Worm (Caenorhabditis elegans) whole organism, late embryonic: ENCODE data around the gene K07F5.12.
"Not testable (repeated sequence)": the region's sequence is repeated elsewhere in the genome, so short reads cannot be mapped to it uniquely, and the experiment has no call there.

ENCODE experiments used
- K02D7.2 ChIP-seq: sonication (generic microtip); optimal IDR thresholded peaks from 2 replicates; lab custom pipeline; 2017; ENCODE audit warnings: mild to moderate bottlenecking, missing genetic modification characterization, missing compliant biosample characterization
- T23F11.4 ChIP-seq: fragments of 200-800 bp; sonication (Bioruptor generic); optimal IDR thresholded peaks from 2 replicates; lab custom pipeline; 2018; ENCODE audit warnings: mild to moderate bottlenecking, missing genetic modification characterization, missing compliant biosample characterization
- ahr-1 ChIP-seq: sonication (generic microtip); optimal IDR thresholded peaks from 2 replicates; lab custom pipeline; 2016; ENCODE audit warnings: missing genetic modification characterization, missing compliant biosample characterization
- ceh-18 ChIP-seq: sonication (generic microtip); optimal IDR thresholded peaks from 2 replicates; lab custom pipeline; 2016; ENCODE audit warnings: missing genetic modification characterization, missing compliant biosample characterization
- ceh-19 ChIP-seq: fragments of 200-800 bp; sonication (Bioruptor generic); optimal IDR thresholded peaks from 2 replicates; lab custom pipeline; 2018; ENCODE audit warnings: mild to moderate bottlenecking, missing genetic modification characterization, missing compliant biosample characterization
- ceh-2 ChIP-seq: sonication (generic microtip); optimal IDR thresholded peaks from 2 replicates; lab custom pipeline; 2016; ENCODE audit warnings: missing genotype, missing genetic modification characterization, missing compliant biosample characterization
- ceh-22 ChIP-seq: sonication (generic microtip); optimal IDR thresholded peaks from 2 replicates; lab custom pipeline; 2017; ENCODE audit warnings: missing biosample characterization, missing genetic modification characterization
- ceh-24 ChIP-seq: sonication (generic microtip); optimal IDR thresholded peaks from 2 replicates; lab custom pipeline; 2016; ENCODE audit warnings: mild to moderate bottlenecking, missing genetic modification characterization, missing compliant biosample characterization
- ceh-48 ChIP-seq: sonication (generic microtip); optimal IDR thresholded peaks from 2 replicates; lab custom pipeline; 2016; ENCODE audit warnings: missing genetic modification characterization, inconsistent platforms, missing compliant biosample characterization
- che-1 ChIP-seq: sonication (generic microtip); optimal IDR thresholded peaks from 2 replicates; lab custom pipeline; 2016; ENCODE audit warnings: mild to moderate bottlenecking, missing genetic modification characterization, missing compliant biosample characterization
- dmd-4 ChIP-seq: sonication (generic microtip); optimal IDR thresholded peaks from 2 replicates; lab custom pipeline; 2016; ENCODE audit warnings: borderline replicate concordance, missing genetic modification characterization, missing compliant biosample characterization
- dve-1 ChIP-seq: sonication (generic microtip); optimal IDR thresholded peaks from 2 replicates; lab custom pipeline; 2017; ENCODE audit warnings: antibody characterized with exemption, mild to moderate bottlenecking, missing genetic modification characterization, missing compliant biosample characterization
- elt-2 ChIP-seq: sonication (generic microtip); optimal IDR thresholded peaks from 2 replicates; lab custom pipeline; 2016; ENCODE audit warnings: missing genetic modification reagents, missing genetic modification characterization, missing compliant biosample characterization
- elt-4 ChIP-seq: sonication (generic microtip); optimal IDR thresholded peaks from 2 replicates; lab custom pipeline; 2016; ENCODE audit warnings: missing genetic modification characterization, missing compliant biosample characterization
- ets-4 ChIP-seq: sonication (generic microtip); optimal IDR thresholded peaks from 2 replicates; lab custom pipeline; 2016; ENCODE audit warnings: missing genetic modification characterization, missing compliant biosample characterization
- fkh-6 ChIP-seq: sonication (generic microtip); optimal IDR thresholded peaks from 2 replicates; lab custom pipeline; 2016; ENCODE audit warnings: missing genetic modification characterization, missing compliant biosample characterization
- hlh-30 ChIP-seq: sonication (generic microtip); optimal IDR thresholded peaks from 2 replicates; lab custom pipeline; 2017; ENCODE audit warnings: antibody characterized with exemption, missing genetic modification characterization, missing compliant biosample characterization; ENCODE audit not compliant: insufficient read depth
- hlh-6 ChIP-seq: sonication (generic microtip); optimal IDR thresholded peaks from 2 replicates; lab custom pipeline; 2016; ENCODE audit warnings: missing genotype, missing genetic modification characterization, missing compliant biosample characterization
- hlh-8 ChIP-seq: sonication (generic microtip); optimal IDR thresholded peaks from 2 replicates; lab custom pipeline; 2016; ENCODE audit warnings: missing genotype, missing genetic modification characterization, missing compliant biosample characterization
- lim-6 ChIP-seq: sonication (generic microtip); optimal IDR thresholded peaks from 2 replicates; lab custom pipeline; 2016; ENCODE audit warnings: missing genetic modification characterization, missing compliant biosample characterization
- lin-11 ChIP-seq: fragments of 200-800 bp; sonication (Bioruptor generic); optimal IDR thresholded peaks from 2 replicates; lab custom pipeline; 2018; ENCODE audit warnings: mild to moderate bottlenecking, missing genetic modification characterization, missing compliant biosample characterization
- madf-2 ChIP-seq: sonication (generic microtip); optimal IDR thresholded peaks from 2 replicates; lab custom pipeline; 2017; ENCODE audit warnings: missing genetic modification characterization, missing compliant biosample characterization
- mec-3 ChIP-seq: sonication (generic microtip); optimal IDR thresholded peaks from 2 replicates; lab custom pipeline; 2016; ENCODE audit warnings: borderline replicate concordance, missing genetic modification characterization, missing compliant biosample characterization
- nhr-11 ChIP-seq: fragments of 150-350 bp; optimal IDR thresholded peaks from 2 replicates; lab custom pipeline; 2014; ENCODE audit warnings: missing biosample characterization, missing genetic modification characterization
- nhr-232 ChIP-seq: sonication (generic microtip); optimal IDR thresholded peaks from 2 replicates; lab custom pipeline; 2016; ENCODE audit warnings: missing genetic modification characterization, missing compliant biosample characterization
- npax-4 ChIP-seq: sonication (generic microtip); optimal IDR thresholded peaks from 2 replicates; lab custom pipeline; 2016; ENCODE audit warnings: missing genetic modification characterization, missing compliant biosample characterization
- pat-9 ChIP-seq: fragments of 200-800 bp; sonication (Bioruptor generic); optimal IDR thresholded peaks from 2 replicates; lab custom pipeline; 2018; ENCODE audit warnings: mild to moderate bottlenecking, missing genetic modification characterization, moderate library complexity, missing compliant biosample characterization
- pha-2 ChIP-seq: sonication (generic microtip); optimal IDR thresholded peaks from 2 replicates; lab custom pipeline; 2017; ENCODE audit warnings: mild to moderate bottlenecking, missing genetic modification characterization, missing compliant biosample characterization
- pqm-1 ChIP-seq: sonication (generic microtip); optimal IDR thresholded peaks from 2 replicates; lab custom pipeline; 2016; ENCODE audit warnings: missing genetic modification characterization, missing compliant biosample characterization
- pros-1 ChIP-seq: fragments of 150-350 bp; optimal IDR thresholded peaks from 2 replicates; lab custom pipeline; 2014; ENCODE audit warnings: missing biosample characterization, missing genetic modification reagents, missing genetic modification characterization
- ref-2 ChIP-seq: sonication (generic microtip); optimal IDR thresholded peaks from 2 replicates; lab custom pipeline; 2016; ENCODE audit warnings: missing genetic modification characterization, missing compliant biosample characterization
- sox-4 ChIP-seq: sonication (generic microtip); optimal IDR thresholded peaks from 2 replicates; lab custom pipeline; 2017; ENCODE audit warnings: mild to moderate bottlenecking, missing genetic modification characterization, inconsistent platforms, missing compliant biosample characterization
- syd-9 ChIP-seq: sonication (generic microtip); optimal IDR thresholded peaks from 2 replicates; lab custom pipeline; 2016; ENCODE audit warnings: mild to moderate bottlenecking, missing genetic modification characterization, moderate library complexity, missing compliant biosample characterization
- tbx-7 ChIP-seq: sonication (generic microtip); optimal IDR thresholded peaks from 2 replicates; lab custom pipeline; 2016; ENCODE audit warnings: missing genotype, missing genetic modification characterization, missing compliant biosample characterization
- ttx-3 ChIP-seq: sonication (generic microtip); optimal IDR thresholded peaks from 2 replicates; lab custom pipeline; 2016; ENCODE audit warnings: missing genetic modification reagents, missing genetic modification characterization, missing compliant biosample characterization
- unc-3 ChIP-seq, 2 experiments: fragments of 200-800 bp in 1 of 2; sonication (Bioruptor generic) in 1 of 2; sonication (generic microtip) in 1 of 2; conservative IDR thresholded peaks in 1 of 2; optimal IDR thresholded peaks in 1 of 2; 2 replicates each; pipeline versions ENCODE4 v1.3.6 to Lab custom; 2016 to 2022; ENCODE audit warnings: missing compliant biosample characterization in 2 of 2, missing genetic modification characterization in 2 of 2, missing genetic modification reagents in 1 of 2
- unc-42 ChIP-seq: sonication (generic microtip); optimal IDR thresholded peaks from 2 replicates; lab custom pipeline; 2016; ENCODE audit warnings: missing genotype, missing genetic modification characterization, missing compliant biosample characterization
- unc-55 ChIP-seq: sonication (generic microtip); optimal IDR thresholded peaks from 2 replicates; lab custom pipeline; 2017; ENCODE audit warnings: missing biosample characterization, missing genetic modification reagents, missing genetic modification characterization
- ztf-16 ChIP-seq: sonication (generic microtip); optimal IDR thresholded peaks from 2 replicates; lab custom pipeline; 2017; ENCODE audit warnings: missing genetic modification characterization, missing compliant biosample characterization

Gene K07F5.12

ce11 chrIV:9837349-9837748 is 18.5 kb upstream of the K07F5.12 start, which contains the start of gene msp-10:
Gene msp-10 (plus strand): TSS chrIV:9837649.
- not testable (repeated sequence) for TF ChIP-seq ztf-16; K02D7.2 (tag; lab: Kevin White, UChicago); unc-3 (GFP tag; conservative IDR thresholded peaks at IDR 0.05; lab: Robert Waterston, UW); unc-3 (tag; optimal IDR thresholded peaks at IDR 0.05; lab: Kevin White, UChicago)
- TF ChIP-seq, all 69 proteins: peak for 0; not testable (repeated sequence) for 69

- TF ChIP-seq nhr-11 (tag; lab: Kevin White, UChicago) (no peak), elt-4 (no peak), dmd-4 (no peak), ceh-19 (no peak), mec-3 (tag; lab: Kevin White, UChicago) (no peak), unc-42 (tag; lab: Kevin White, UChicago) (no peak), ets-4 (no peak), tbx-7 (no peak), pqm-1 (tag; lab: Kevin White, UChicago) (no peak), lin-11 (tag; lab: Kevin White, UChicago) (no peak), T23F11.4 (GFP tag; lab: Kevin White, UChicago) (no peak), lim-6 (tag; lab: Kevin White, UChicago) (no peak), ceh-24 (tag; lab: Kevin White, UChicago) (no peak), pha-2 (tag; lab: Kevin White, UChicago) (no peak), ttx-3 (tag; lab: Kevin White, UChicago) (no peak), pros-1 (tag; lab: Kevin White, UChicago) (no peak), ahr-1 (tag; lab: Kevin White, UChicago) (no peak), nhr-232 (tag; lab: Kevin White, UChicago) (no peak), dve-1 (no peak), sox-4 (tag; lab: Kevin White, UChicago) (no peak)
Measured at ce11 chrIV:9840984-9841590, 14.7 kb upstream of the K07F5.12 start, which contains the start of the genes kin-24 and msp-56. Gene kin-24 (minus strand): TSS chrIV:9841084. Gene msp-56 (plus strand): TSS chrIV:9841540.

ce11 chrIV:9842071-9842470 is 13.7 kb upstream of the K07F5.12 start, which contains the start of gene K07F5.17:
Gene K07F5.17 (plus strand): TSS chrIV:9842371.
- no peak for TF ChIP-seq syd-9 (tag; lab: Kevin White, UChicago)
- no peak for TF ChIP-seq ceh-18 (tag; lab: Kevin White, UChicago)
- no peak for TF ChIP-seq unc-55
- TF ChIP-seq madf-2, result no peak
- no peak for TF ChIP-seq unc-3 (GFP tag; conservative IDR thresholded peaks at IDR 0.05; lab: Robert Waterston, UW)
- no peak for TF ChIP-seq unc-3 (tag; optimal IDR thresholded peaks at IDR 0.05; lab: Kevin White, UChicago)
- TF ChIP-seq ref-2 (tag; lab: Kevin White, UChicago), result no peak
- TF ChIP-seq npax-4 (tag; lab: Kevin White, UChicago), result no peak
- no peak for TF ChIP-seq hlh-30 (tag; lab: Kevin White, UChicago)
- no peak for TF ChIP-seq pros-1 (tag; lab: Kevin White, UChicago)
- no peak for TF ChIP-seq fkh-6 (tag; lab: Kevin White, UChicago)
- no peak for TF ChIP-seq hlh-8 (tag; lab: Kevin White, UChicago)

ce11 chrIV:9843760-9844159 is 12.1 kb upstream of the K07F5.12 start, which contains the start of gene nspd-2:
Gene nspd-2 (plus strand): TSS chrIV:9844060.
- TF ChIP-seq hlh-6 (tag; lab: Kevin White, UChicago) (no peak), pat-9 (tag; lab: Kevin White, UChicago) (no peak), nhr-232 (tag; lab: Kevin White, UChicago) (no peak), unc-55 (no peak), elt-2 (tag; lab: Kevin White, UChicago) (no peak), dmd-4 (no peak), ttx-3 (tag; lab: Kevin White, UChicago) (no peak), nhr-11 (tag; lab: Kevin White, UChicago) (no peak), ceh-22 (tag; lab: Kevin White, UChicago) (no peak), ceh-2 (tag; lab: Kevin White, UChicago) (no peak), pha-2 (tag; lab: Kevin White, UChicago) (no peak), T23F11.4 (GFP tag; lab: Kevin White, UChicago) (no peak), ceh-48 (no peak), che-1 (no peak), sox-4 (tag; lab: Kevin White, UChicago) (no peak)
